Worm (Caenorhabditis elegans) whole organism, young adult: ENCODE data around the gene T22F3.10.

Source experiments
- B0019.2 ChIP-seq: fragments of 200-800 bp; sonication (Bioruptor generic); conservative IDR thresholded peaks from 2 replicates; pipeline ENCODE4 v1.3.6; 2022; ENCODE audit warnings: missing genetic modification reagents, missing genetic modification characterization, missing compliant biosample characterization
- B0035.1 ChIP-seq: sonication (generic microtip); optimal IDR thresholded peaks from 2 replicates; lab custom pipeline; 2016; ENCODE audit warnings: missing genetic modification characterization, mild to moderate bottlenecking, missing compliant biosample characterization, missing genotype, missing genetic modification reagents
- B0261.1 ChIP-seq: sonication (generic microtip); optimal IDR thresholded peaks from 2 replicates; lab custom pipeline; 2016; ENCODE audit warnings: mild to moderate bottlenecking, missing genetic modification characterization, moderate library complexity, missing compliant biosample characterization
- C17E4.6 ChIP-seq: fragments of 200-800 bp; sonication (Bioruptor generic); IDR thresholded peaks from 2 replicates; pipeline ENCODE4 v1.3.6; 2022; ENCODE audit warnings: missing genetic modification reagents, missing genetic modification characterization, missing compliant biosample characterization
- D2030.7 ChIP-seq: fragments of 200-800 bp; sonication (Bioruptor generic); IDR thresholded peaks from 2 replicates; pipeline ENCODE4 v1.3.6; 2022; ENCODE audit warnings: missing genetic modification reagents, missing genetic modification characterization, missing compliant biosample characterization
- F33H1.4 ChIP-seq: fragments of 200-800 bp; sonication (Bioruptor generic); IDR thresholded peaks from 2 replicates; pipeline ENCODE4 v1.3.6; 2022; ENCODE audit warnings: missing genetic modification reagents, missing genetic modification characterization, missing compliant biosample characterization
- F39B2.1 ChIP-seq: fragments of 200-800 bp; sonication (Bioruptor generic); IDR thresholded peaks from 2 replicates; pipeline ENCODE4 v1.3.6; 2022; ENCODE audit warnings: missing genetic modification reagents, missing genetic modification characterization, missing compliant biosample characterization
- F52B5.7 ChIP-seq: sonication (generic microtip); optimal IDR thresholded peaks from 2 replicates; lab custom pipeline; 2016; ENCODE audit warnings: mild to moderate bottlenecking, missing genetic modification characterization, missing compliant biosample characterization
- T26A5.8 ChIP-seq: sonication (generic microtip); optimal IDR thresholded peaks from 2 replicates; lab custom pipeline; 2016; ENCODE audit warnings: missing genetic modification characterization, missing compliant biosample characterization
- Y53G8AR.9 ChIP-seq: fragments of 200-800 bp; sonication (Bioruptor generic); conservative IDR thresholded peaks from 2 replicates; pipeline ENCODE4 v1.3.6; 2022; ENCODE audit warnings: missing genetic modification reagents, missing genetic modification characterization, missing compliant biosample characterization
- Y79H2A.3 ChIP-seq: fragments of 200-800 bp; sonication (Bioruptor generic); conservative IDR thresholded peaks from 2 replicates; pipeline ENCODE4 v1.3.6; 2022; ENCODE audit warnings: missing genetic modification reagents, missing genetic modification characterization, missing compliant biosample characterization
- ama-1 ChIP-seq, 3 experiments: fragments of 150-350 bp in 1 of 3; sonication (generic microtip) in 2 of 3; optimal IDR thresholded peaks; 2 replicates each; lab custom pipeline; 2014 to 2018; ENCODE audit warnings: missing biosample characterization in 2 of 3, missing genetic modification characterization in 2 of 3, missing genetic modification reagents in 2 of 3
- aptf-3 ChIP-seq: fragments of 200-800 bp; sonication (Bioruptor generic); IDR thresholded peaks from 2 replicates; pipeline ENCODE4 v1.3.6; 2022; ENCODE audit warnings: missing genetic modification characterization, missing compliant biosample characterization
- atf-7 ChIP-seq: sonication (generic microtip); optimal IDR thresholded peaks from 2 replicates; lab custom pipeline; 2017; ENCODE audit warnings: mild to moderate bottlenecking, missing genetic modification characterization, missing compliant biosample characterization
- athp-1 ChIP-seq: sonication (generic microtip); optimal IDR thresholded peaks from 2 replicates; lab custom pipeline; 2017; ENCODE audit warnings: mild to moderate bottlenecking, missing genetic modification characterization, missing compliant biosample characterization
- attf-6 ChIP-seq: fragments of 200-800 bp; sonication (Bioruptor generic); IDR thresholded peaks from 2 replicates; pipeline ENCODE4 v1.3.6; 2022; ENCODE audit warnings: missing genetic modification reagents, missing genetic modification characterization, missing compliant biosample characterization
- cebp-1 ChIP-seq, 2 experiments: fragments of 200-800 bp in 1 of 2; sonication (Bioruptor generic) in 1 of 2; sonication (generic microtip) in 1 of 2; IDR thresholded peaks in 1 of 2; optimal IDR thresholded peaks in 1 of 2; 2 replicates each; pipeline versions ENCODE4 v1.3.6 to Lab custom; 2017 to 2022; ENCODE audit warnings: missing compliant biosample characterization in 2 of 2, missing genetic modification characterization in 2 of 2, mild to moderate bottlenecking in 1 of 2, missing genetic modification reagents in 1 of 2, moderate library complexity in 1 of 2
- cebp-2 ChIP-seq: fragments of 200-800 bp; sonication (Bioruptor generic); IDR thresholded peaks from 2 replicates; pipeline ENCODE4 v1.3.6; 2022; ENCODE audit warnings: missing genetic modification characterization, missing compliant biosample characterization
- ceh-79 ChIP-seq: sonication (generic microtip); optimal IDR thresholded peaks from 2 replicates; lab custom pipeline; 2017; ENCODE audit warnings: mild to moderate bottlenecking, missing genetic modification characterization, missing compliant biosample characterization
- dox-1 ChIP-seq: fragments of 200-800 bp; sonication (Bioruptor generic); IDR thresholded peaks from 2 replicates; pipeline ENCODE4 v1.3.6; 2022; ENCODE audit warnings: missing genetic modification reagents, missing genetic modification characterization, missing compliant biosample characterization
- dpl-1 ChIP-seq: fragments of 150-350 bp; optimal IDR thresholded peaks from 2 replicates; lab custom pipeline; 2014; ENCODE audit warnings: missing biosample characterization, missing genetic modification reagents, missing genetic modification characterization
- ekl-4 ChIP-seq: fragments of 200-800 bp; sonication (Bioruptor generic); IDR thresholded peaks from 2 replicates; pipeline ENCODE4 v1.3.6; 2022; ENCODE audit warnings: missing genetic modification reagents, missing genetic modification characterization, missing compliant biosample characterization
- hmg-20 ChIP-seq: fragments of 200-800 bp; sonication (Bioruptor generic); IDR thresholded peaks from 2 replicates; pipeline ENCODE4 v1.3.6; 2022; ENCODE audit warnings: missing genetic modification reagents, missing genetic modification characterization, missing compliant biosample characterization
- hrde-1 ChIP-seq: sonication (generic microtip); optimal IDR thresholded peaks from 2 replicates; lab custom pipeline; 2016; ENCODE audit warnings: missing genetic modification characterization, mild to moderate bottlenecking, missing compliant biosample characterization, moderate library complexity, missing genotype, missing genetic modification reagents, borderline replicate concordance
- hsf-1 ChIP-seq: fragments of 200-800 bp; sonication (Bioruptor generic); IDR thresholded peaks from 2 replicates; pipeline ENCODE4 v1.3.6; 2022; ENCODE audit warnings: missing genetic modification reagents, missing genetic modification characterization, missing compliant biosample characterization
- let-526 ChIP-seq: fragments of 200-800 bp; sonication (Bioruptor generic); IDR thresholded peaks from 2 replicates; pipeline ENCODE4 v1.3.6; 2022; ENCODE audit warnings: missing genetic modification reagents, missing genetic modification characterization, missing compliant biosample characterization
- let-607 ChIP-seq, 2 experiments: fragments of 200-800 bp in 1 of 2; sonication (Bioruptor generic) in 1 of 2; sonication (generic microtip) in 1 of 2; optimal IDR thresholded peaks; 2 replicates each; lab custom pipeline; 2016 to 2018; ENCODE audit warnings: mild to moderate bottlenecking in 2 of 2, missing compliant biosample characterization in 2 of 2, missing genetic modification characterization in 2 of 2, moderate library complexity in 2 of 2, missing genotype in 1 of 2
- lsl-1 ChIP-seq: fragments of 200-800 bp; sonication (Bioruptor generic); optimal IDR thresholded peaks from 2 replicates; lab custom pipeline; 2018; ENCODE audit warnings: mild to moderate bottlenecking, missing genetic modification characterization, moderate library complexity, missing compliant biosample characterization
- madf-6 ChIP-seq: fragments of 200-800 bp; sonication (Bioruptor generic); IDR thresholded peaks from 2 replicates; pipeline ENCODE4 v1.3.6; 2022; ENCODE audit warnings: missing genetic modification reagents, missing genetic modification characterization, missing compliant biosample characterization
- mcd-1 ChIP-seq: fragments of 200-800 bp; sonication (Bioruptor generic); IDR thresholded peaks from 2 replicates; pipeline ENCODE4 v1.3.6; 2022; ENCODE audit warnings: missing genetic modification reagents, missing genetic modification characterization, missing compliant biosample characterization
- mxl-1 ChIP-seq: sonication (generic microtip); optimal IDR thresholded peaks from 2 replicates; lab custom pipeline; 2016; ENCODE audit warnings: missing genetic modification characterization, missing compliant biosample characterization
- nfya-2 ChIP-seq: fragments of 200-800 bp; sonication (Bioruptor generic); IDR thresholded peaks from 2 replicates; pipeline ENCODE4 v1.3.6; 2022; ENCODE audit warnings: missing genetic modification reagents, missing genetic modification characterization, missing compliant biosample characterization
- nfyb-1 ChIP-seq: fragments of 200-800 bp; sonication (Bioruptor generic); IDR thresholded peaks from 2 replicates; pipeline ENCODE4 v1.3.6; 2022; ENCODE audit warnings: missing genetic modification reagents, missing genetic modification characterization, missing compliant biosample characterization
- nhr-179 ChIP-seq: sonication (generic microtip); optimal IDR thresholded peaks from 2 replicates; lab custom pipeline; 2016; ENCODE audit warnings: mild to moderate bottlenecking, missing genetic modification characterization, missing compliant biosample characterization
- nhr-27 ChIP-seq: fragments of 200-800 bp; sonication (Bioruptor generic); optimal IDR thresholded peaks from 2 replicates; lab custom pipeline; 2018; ENCODE audit warnings: mild to moderate bottlenecking, missing genetic modification characterization, moderate library complexity, missing compliant biosample characterization
- rec-8 ChIP-seq, 2 experiments: sonication (generic microtip); optimal IDR thresholded peaks; 2 replicates each; lab custom pipeline; 2016; ENCODE audit warnings: mild to moderate bottlenecking in 2 of 2, missing genetic modification characterization in 2 of 2, missing genetic modification reagents in 2 of 2, missing genotype in 2 of 2, missing biosample characterization in 1 of 2, missing compliant biosample characterization in 1 of 2, moderate library complexity in 1 of 2
- rpc-1 ChIP-seq, 2 experiments: fragments of 150-350 bp in 1 of 2; sonication (generic microtip) in 1 of 2; optimal IDR thresholded peaks; 2 replicates each; lab custom pipeline; 2014 to 2018; ENCODE audit warnings: missing biosample characterization in 1 of 2, missing genetic modification characterization in 1 of 2, missing genetic modification reagents in 1 of 2, missing genotype in 1 of 2
- snpc-1.3 ChIP-seq: sonication (generic microtip); optimal IDR thresholded peaks from 2 replicates; lab custom pipeline; 2017; ENCODE audit warnings: missing genetic modification characterization, mild to moderate bottlenecking, missing compliant biosample characterization, antibody characterized with exemption, moderate library complexity, missing genotype, missing genetic modification reagents; ENCODE audit not compliant: insufficient read depth
- snpc-3.4 ChIP-seq: sonication (generic microtip); optimal IDR thresholded peaks from 2 replicates; lab custom pipeline; 2017; ENCODE audit warnings: missing genetic modification characterization, mild to moderate bottlenecking, missing compliant biosample characterization, antibody characterized with exemption, moderate library complexity, missing genotype, missing genetic modification reagents
- snpc-4 ChIP-seq, 5 experiments: fragments of 150-350 bp in 1 of 5; sonication (generic microtip) in 4 of 5; optimal IDR thresholded peaks; 2 replicates each; lab custom pipeline; 2014 to 2018; ENCODE audit warnings: missing genetic modification characterization in 5 of 5, missing biosample characterization in 3 of 5, antibody characterized with exemption in 2 of 5, mild to moderate bottlenecking in 2 of 5, missing compliant biosample characterization in 2 of 5, missing genotype in 2 of 5, moderate library complexity in 2 of 5, missing genetic modification reagents in 1 of 5
- sptf-2 ChIP-seq: fragments of 200-800 bp; sonication (Bioruptor generic); optimal IDR thresholded peaks from 2 replicates; lab custom pipeline; 2018; ENCODE audit warnings: mild to moderate bottlenecking, missing genetic modification characterization, missing compliant biosample characterization
- tlf-1 ChIP-seq: fragments of 200-800 bp; sonication (Bioruptor generic); optimal IDR thresholded peaks from 2 replicates; lab custom pipeline; 2018; ENCODE audit warnings: mild to moderate bottlenecking, missing genetic modification characterization, missing compliant biosample characterization
- xnd-1 ChIP-seq: sonication (generic microtip); optimal IDR thresholded peaks from 2 replicates; lab custom pipeline; 2016; ENCODE audit warnings: missing genotype, missing genetic modification reagents, missing genetic modification characterization, missing compliant biosample characterization
- ztf-18 ChIP-seq: sonication (generic microtip); optimal IDR thresholded peaks from 2 replicates; lab custom pipeline; 2016; ENCODE audit warnings: missing genotype, mild to moderate bottlenecking, missing genetic modification characterization, missing compliant biosample characterization
- ztf-25 ChIP-seq: fragments of 200-800 bp; sonication (Bioruptor generic); IDR thresholded peaks from 2 replicates; pipeline ENCODE4 v1.3.6; 2022; ENCODE audit warnings: missing genetic modification reagents, missing genetic modification characterization, missing compliant biosample characterization

The T22F3.10 gene

ce11 chrV:3585011-3585410, 26.5 kb downstream of the T22F3.10 start:
- TF ChIP-seq nfyb-1 (GFP tag; lab: Robert Waterston, UW): peak; percentile 71
- TF ChIP-seq T26A5.8 (tag; lab: Kevin White, UChicago): no peak
- TF ChIP-seq sptf-2: no peak
- peak; percentile 48 for TF ChIP-seq lsl-1
- peak; percentile 5 for TF ChIP-seq ztf-18
- TF ChIP-seq ama-1 (optimal IDR thresholded peaks at IDR 0.05; lab: Kevin White, UChicago): no peak
- TF ChIP-seq ama-1 (GFP tag; optimal IDR thresholded peaks at IDR 0.05; lab: Kevin White, UChicago): peak; percentile 67 to 71
- peak; percentile 21 for TF ChIP-seq mxl-1 (tag; lab: Kevin White, UChicago)
- peak in 1 of 2 experiments; percentile 17 for TF ChIP-seq rec-8 (tag; optimal IDR thresholded peaks at IDR 0.05; lab: Kevin White, UChicago)
- TF ChIP-seq hsf-1 (GFP tag; lab: Robert Waterston, UW): peak; percentile 73
- 0 out of 2 replicates have a peak, but pooled peaks have one; percentile 11 for TF ChIP-seq hmg-20 (GFP tag; lab: Robert Waterston, UW)
- TF ChIP-seq Y53G8AR.9 (GFP tag; lab: Robert Waterston, UW): peak; percentile 77
- peak; percentile 9 for TF ChIP-seq F52B5.7 (tag; lab: Kevin White, UChicago)
- no peak for TF ChIP-seq B0019.2
- peak; percentile 85 for TF ChIP-seq snpc-1.3 (tag; lab: Kevin White, UChicago)
- peak; percentile 53 for TF ChIP-seq snpc-3.4
- peak; percentile 51 for TF ChIP-seq athp-1
- peak; percentile 2 for TF ChIP-seq ceh-79 (tag; lab: Kevin White, UChicago)
- TF ChIP-seq D2030.7 (GFP tag; lab: Robert Waterston, UW): peak; percentile 88
- peak; percentile 84 for TF ChIP-seq madf-6 (GFP tag; lab: Robert Waterston, UW)
- TF ChIP-seq dox-1 (GFP tag; lab: Robert Waterston, UW): no peak
- peak; percentile 66 for TF ChIP-seq snpc-4 (GFP tag; optimal IDR thresholded peaks at IDR 0.05; lab: Kevin White, UChicago)
- TF ChIP-seq snpc-4 (tag; optimal IDR thresholded peaks at IDR 0.05; lab: Kevin White, UChicago): peak in 2 of 4 experiments; percentile 24 to 53
- TF ChIP-seq Y79H2A.3 (GFP tag; lab: Robert Waterston, UW): peak; percentile 68
- no peak for TF ChIP-seq let-526 (GFP tag; lab: Robert Waterston, UW)
- no peak for TF ChIP-seq nhr-179 (tag; lab: Kevin White, UChicago)
- TF ChIP-seq B0261.1 (tag; lab: Kevin White, UChicago): peak; percentile 19
- TF ChIP-seq C17E4.6 (GFP tag; lab: Robert Waterston, UW): peak; percentile 54; the same call in 1 of the 2 replicates
- peak; percentile 96 for TF ChIP-seq hrde-1
- TF ChIP-seq F33H1.4 (GFP tag; lab: Robert Waterston, UW): peak; percentile 54; the same call in 1 of the 2 replicates
- TF ChIP-seq nfya-2: no peak
- TF ChIP-seq mcd-1: peak; percentile 29; the same call in 1 of the 2 replicates
- no peak for TF ChIP-seq nhr-27 (tag; lab: Kevin White, UChicago)
- peak; percentile 38 for TF ChIP-seq atf-7
- TF ChIP-seq let-607 (tag; optimal IDR thresholded peaks at IDR 0.05; lab: Kevin White, UChicago): peak in 1 of 2 experiments; percentile 7
- no peak for TF ChIP-seq rpc-1 (optimal IDR thresholded peaks at IDR 0.05; lab: Kevin White, UChicago)
- TF ChIP-seq rpc-1 (tag; optimal IDR thresholded peaks at IDR 0.05; lab: Kevin White, UChicago): peak; percentile 15
- TF ChIP-seq F39B2.1 (GFP tag; lab: Robert Waterston, UW): 0 out of 2 replicates have a peak, but pooled peaks have one; percentile 34
- peak; percentile 81 for TF ChIP-seq aptf-3 (GFP tag; lab: Robert Waterston, UW)
- TF ChIP-seq attf-6 (GFP tag; lab: Robert Waterston, UW): 0 out of 2 replicates have a peak, but pooled peaks have one; percentile 61
- peak; percentile 73 for TF ChIP-seq tlf-1 (GFP tag; lab: Kevin White, UChicago)
- peak; percentile 35; the same call in 1 of the 2 replicates for TF ChIP-seq ztf-25 (GFP tag; lab: Robert Waterston, UW)
- peak; percentile 48 for TF ChIP-seq xnd-1
- TF ChIP-seq cebp-1 (GFP tag; IDR thresholded peaks at IDR 0.05; lab: Robert Waterston, UW): no peak
- peak; percentile 41 for TF ChIP-seq cebp-1 (tag; optimal IDR thresholded peaks at IDR 0.05; lab: Kevin White, UChicago)
- TF ChIP-seq cebp-2 (GFP tag; lab: Robert Waterston, UW): 0 out of 2 replicates have a peak, but pooled peaks have one; percentile 52
- peak; percentile 79; the same call in 1 of the 2 replicates for TF ChIP-seq ekl-4 (GFP tag; lab: Robert Waterston, UW)
- no peak for TF ChIP-seq dpl-1 (GFP tag; lab: Kevin White, UChicago)
- TF ChIP-seq B0035.1 (tag; lab: Kevin White, UChicago): peak; percentile 14
